Worm (Caenorhabditis elegans): Measurements from ENCODE around the gene col-149.

- TF ChIP-seq egl-27 (tag; optimal IDR thresholded peaks at IDR 0.05) (no peak), jun-1 (tag; optimal IDR thresholded peaks at IDR 0.05) (no peak), daf-12 (tag; optimal IDR thresholded peaks at IDR 0.05) (no peak), fos-1 (tag; optimal IDR thresholded peaks at IDR 0.05) (no peak), unc-39 (tag; optimal IDR thresholded peaks at IDR 0.05) (no peak), tag-97 (GFP tag; IDR thresholded peaks at IDR 0.05) (no peak), lin-13 (GFP tag; optimal IDR thresholded peaks at IDR 0.05) (no peak), snpc-1.2 (GFP tag; IDR thresholded peaks at IDR 0.05) (no peak), zag-1 (tag; optimal IDR thresholded peaks at IDR 0.05) (no peak), unc-62 (GFP tag; optimal IDR thresholded peaks at IDR 0.05 in 1 of 2) (no peak), unc-62 (tag; optimal IDR thresholded peaks at IDR 0.05) (no peak), rbr-2 (tag; optimal IDR thresholded peaks at IDR 0.05) (no peak), ZK546.5 (tag; optimal IDR thresholded peaks at IDR 0.05) (no peak), spr-1 (tag; optimal IDR thresholded peaks at IDR 0.05) (no peak), lin-39 (tag; optimal IDR thresholded peaks at IDR 0.05) (no peak)
Observed at ce11 chrV:10277579-10277978, 15.1 kb downstream of the col-149 start, which contains the start of gene lys-1.
